Fruit fly (Drosophila melanogaster): ENCODE measurements around the gene CG17350.

The CG17350 gene

DNA sequence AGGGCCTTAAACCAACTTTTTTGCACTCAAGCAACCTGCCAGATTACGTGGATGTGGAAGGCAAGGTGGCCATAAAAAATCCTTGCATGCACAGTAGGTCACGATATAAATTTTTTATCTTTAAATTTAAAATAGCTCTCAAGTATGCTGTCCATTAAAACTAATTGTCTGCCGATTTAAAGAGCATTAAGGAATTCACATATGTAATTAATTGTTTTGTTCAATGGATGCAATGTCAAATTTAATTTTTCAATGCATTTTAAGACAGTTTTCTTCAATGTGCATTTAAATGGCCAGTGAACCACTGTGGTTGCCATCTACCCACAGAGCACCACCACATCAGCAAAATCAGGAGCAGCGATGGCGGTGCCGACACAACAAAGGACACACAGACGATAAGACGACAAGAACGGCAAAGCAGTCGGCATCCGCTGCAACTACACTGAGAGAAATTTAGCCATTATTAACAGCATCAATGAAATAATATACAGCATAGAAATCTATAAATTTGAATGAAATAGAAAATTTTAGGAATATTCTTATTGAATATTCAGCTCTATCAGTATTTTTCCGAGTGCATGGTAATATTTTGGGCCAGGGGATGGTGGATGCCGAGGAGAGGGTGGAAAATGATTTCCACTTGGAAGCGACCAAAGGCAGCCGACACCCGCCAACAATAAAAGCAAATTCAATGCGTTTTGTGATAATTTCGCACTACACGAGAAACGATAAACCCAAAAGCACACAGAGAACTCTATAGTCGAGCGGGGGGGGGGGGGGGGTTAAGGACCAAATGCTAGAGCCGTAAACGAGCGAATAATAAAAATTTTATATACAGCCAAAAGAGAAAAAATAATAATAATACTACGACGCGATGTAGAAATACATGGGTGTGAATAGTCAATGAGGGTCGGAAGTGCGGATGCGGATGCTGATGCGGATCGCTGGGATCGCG, 3.3 kb upstream of the CG17350 start (continued):
- TF ChIP-seq phol (tag; optimal IDR thresholded peaks at IDR 0.05) (peak; percentile 71), pum (GFP tag; optimal IDR thresholded peaks at IDR 0.05) (no peak), CG18262 (tag; optimal IDR thresholded peaks at IDR 0.05) (peak; percentile 75), ase (GFP tag; IDR thresholded peaks at IDR 0.05) (0 out of 3 replicates have a peak, but pooled peaks have one; percentile 34), tio (GFP tag; optimal IDR thresholded peaks at IDR 0.05) (peak; percentile 53), lov (optimal IDR thresholded peaks at IDR 0.05) (no peak), lov (GFP tag; IDR thresholded peaks at IDR 0.05) (peak; percentile 82; the same call in 2 of the 3 replicates), unpg (GFP tag; optimal IDR thresholded peaks at IDR 0.05) (peak; percentile 56), scrt (GFP tag; optimal IDR thresholded peaks at IDR 0.05) (peak; percentile 37), dpn (GFP tag; optimal IDR thresholded peaks at IDR 0.05) (peak; percentile 20 to 30), zen (tag; optimal IDR thresholded peaks at IDR 0.05) (peak; percentile 55), ind (GFP tag; optimal IDR thresholded peaks at IDR 0.05) (peak; percentile 35), CG6813 (GFP tag; optimal IDR thresholded peaks at IDR 0.05) (peak; percentile 35), bsh (GFP tag; optimal IDR thresholded peaks at IDR 0.05) (peak in 1 of 2 experiments; percentile 69), CG10209 (GFP tag; optimal IDR thresholded peaks at IDR 0.05) (peak; percentile 44), odd (GFP tag; optimal IDR thresholded peaks at IDR 0.05) (peak; percentile 8), CG4404 (GFP tag; IDR thresholded peaks at IDR 0.05) (peak; percentile 73), nerfin-1 (tag; optimal IDR thresholded peaks at IDR 0.05) (peak; percentile 73), CG16863 (GFP tag; optimal IDR thresholded peaks at IDR 0.05) (peak; percentile 3), salm (tag; optimal IDR thresholded peaks at IDR 0.05) (no peak), CG11093 (GFP tag; IDR thresholded peaks at IDR 0.05) (0 out of 3 replicates have a peak, but pooled peaks have one; percentile 34), CG12155 (GFP tag; optimal IDR thresholded peaks at IDR 0.05) (peak; percentile 33), CG18599 (GFP tag; optimal IDR thresholded peaks at IDR 0.05) (peak; percentile 56), prd (optimal IDR thresholded peaks at IDR 0.05) (no peak), prd (GFP tag; IDR thresholded peaks at IDR 0.05) (peak; percentile 89), sc (optimal IDR thresholded peaks at IDR 0.05) (no peak), sc (GFP tag; optimal IDR thresholded peaks at IDR 0.05) (no peak), az2 (GFP tag; optimal IDR thresholded peaks at IDR 0.05) (peak; percentile 54), Fer3 (tag; optimal IDR thresholded peaks at IDR 0.05) (peak; percentile 23), Adf1 (GFP tag; IDR thresholded peaks at IDR 0.05) (no peak), gce (GFP tag; IDR thresholded peaks at IDR 0.05) (0 out of 3 replicates have a peak, but pooled peaks have one; percentile 43), jumu (GFP tag; optimal IDR thresholded peaks at IDR 0.05) (peak; percentile 27), CG30403 (GFP tag; optimal IDR thresholded peaks at IDR 0.05) (peak; percentile 56), grau (tag; optimal IDR thresholded peaks at IDR 0.05) (peak; percentile 52), CG2712 (tag; optimal IDR thresholded peaks at IDR 0.05) (peak; percentile 80), ttk (GFP tag; IDR thresholded peaks at IDR 0.05) (peak; percentile 39), repo (GFP tag; optimal IDR thresholded peaks at IDR 0.05) (no peak), zf30C (GFP tag; optimal IDR thresholded peaks at IDR 0.05) (peak; percentile 76), knrl (GFP tag; IDR thresholded peaks at IDR 0.05; ENCODE audit: partially characterized antibody) (no peak), CG34422 (GFP tag; IDR thresholded peaks at IDR 0.05) (peak; percentile 74; the same call in 1 of the 3 replicates), Doc3 (GFP tag; IDR thresholded peaks at IDR 0.05; ENCODE audit: partially characterized antibody) (no peak), CG10654 (GFP tag; optimal IDR thresholded peaks at IDR 0.05) (peak; percentile 21), ato (GFP tag; IDR thresholded peaks at IDR 0.05; ENCODE audit: partially characterized antibody) (no peak), MBD-R2 (GFP tag; IDR thresholded peaks at IDR 0.05) (0 out of 2 replicates have a peak, but pooled peaks have one; percentile 11), Sin3A (optimal IDR thresholded peaks at IDR 0.05) (no peak), Hsf (GFP tag; optimal IDR thresholded peaks at IDR 0.05) (peak; percentile 39), pros (GFP tag; optimal IDR thresholded peaks at IDR 0.05) (peak; percentile 71), oc (tag; optimal IDR thresholded peaks at IDR 0.05) (peak; percentile 7)
